Worm (Caenorhabditis elegans) whole organism, young adult: ENCODE measurements around the gene Y43F8B.23.

Source experiments
- C06A6.2 ChIP-seq: fragments of 200-800 bp; sonication (Bioruptor generic); conservative IDR thresholded peaks from 2 replicates; pipeline ENCODE4 v1.3.6; 2022; ENCODE audit warnings: missing genetic modification characterization, missing compliant biosample characterization
- F37B4.10 ChIP-seq: fragments of 200-800 bp; sonication (Bioruptor generic); IDR thresholded peaks from 2 replicates; pipeline ENCODE4 v1.3.6; 2022; ENCODE audit warnings: missing genetic modification characterization, missing compliant biosample characterization
- F52B5.7 ChIP-seq: sonication (generic microtip); optimal IDR thresholded peaks from 2 replicates; lab custom pipeline; 2016; ENCODE audit warnings: mild to moderate bottlenecking, missing genetic modification characterization, missing compliant biosample characterization
- K12H6.12 ChIP-seq: fragments of 200-800 bp; sonication (Bioruptor generic); optimal IDR thresholded peaks from 2 replicates; lab custom pipeline; 2018; ENCODE audit warnings: mild to moderate bottlenecking, missing genetic modification characterization, missing compliant biosample characterization
- Y56A3A.18 ChIP-seq: fragments of 200-800 bp; sonication (Bioruptor generic); IDR thresholded peaks from 2 replicates; pipeline ENCODE4 v1.3.6; 2022; ENCODE audit warnings: missing genetic modification reagents, missing genetic modification characterization, missing compliant biosample characterization
- Y67H2A.10 ChIP-seq: fragments of 200-800 bp; sonication (Bioruptor generic); conservative IDR thresholded peaks from 2 replicates; pipeline ENCODE4 v1.3.6; 2022; ENCODE audit warnings: missing genetic modification reagents, missing genetic modification characterization, missing compliant biosample characterization
- Y79H2A.3 ChIP-seq: fragments of 200-800 bp; sonication (Bioruptor generic); conservative IDR thresholded peaks from 2 replicates; pipeline ENCODE4 v1.3.6; 2022; ENCODE audit warnings: missing genetic modification reagents, missing genetic modification characterization, missing compliant biosample characterization
- aptf-3 ChIP-seq: fragments of 200-800 bp; sonication (Bioruptor generic); IDR thresholded peaks from 2 replicates; pipeline ENCODE4 v1.3.6; 2022; ENCODE audit warnings: missing genetic modification characterization, missing compliant biosample characterization
- attf-3 ChIP-seq: fragments of 200-800 bp; sonication (Bioruptor generic); conservative IDR thresholded peaks from 2 replicates; pipeline ENCODE4 v1.3.6; 2022; ENCODE audit warnings: missing genetic modification reagents, missing genetic modification characterization, missing compliant biosample characterization
- cebp-2 ChIP-seq: fragments of 200-800 bp; sonication (Bioruptor generic); IDR thresholded peaks from 2 replicates; pipeline ENCODE4 v1.3.6; 2022; ENCODE audit warnings: missing genetic modification characterization, missing compliant biosample characterization
- ceh-100 ChIP-seq: fragments of 200-800 bp; sonication (Bioruptor generic); IDR thresholded peaks from 2 replicates; pipeline ENCODE4 v1.3.6; 2022; ENCODE audit warnings: missing genetic modification reagents, missing genetic modification characterization, missing compliant biosample characterization
- ceh-27 ChIP-seq: fragments of 200-800 bp; sonication (Bioruptor generic); optimal IDR thresholded peaks from 2 replicates; lab custom pipeline; 2018; ENCODE audit warnings: mild to moderate bottlenecking, missing genetic modification characterization, moderate library complexity, missing compliant biosample characterization
- ceh-58 ChIP-seq: fragments of 200-800 bp; sonication (Bioruptor generic); IDR thresholded peaks from 2 replicates; pipeline ENCODE4 v1.3.6; 2022; ENCODE audit warnings: missing genetic modification characterization, missing compliant biosample characterization
- dox-1 ChIP-seq: fragments of 200-800 bp; sonication (Bioruptor generic); IDR thresholded peaks from 2 replicates; pipeline ENCODE4 v1.3.6; 2022; ENCODE audit warnings: missing genetic modification reagents, missing genetic modification characterization, missing compliant biosample characterization
- dpl-1 ChIP-seq: fragments of 150-350 bp; optimal IDR thresholded peaks from 2 replicates; lab custom pipeline; 2014; ENCODE audit warnings: missing biosample characterization, missing genetic modification reagents, missing genetic modification characterization
- efl-1 ChIP-seq: fragments of 150-350 bp; optimal IDR thresholded peaks from 2 replicates; lab custom pipeline; 2014; ENCODE audit warnings: missing biosample characterization, missing genetic modification reagents, missing genetic modification characterization
- egl-18 ChIP-seq: fragments of 200-800 bp; sonication (Bioruptor generic); IDR thresholded peaks from 2 replicates; pipeline ENCODE4 v1.3.6; 2022; ENCODE audit warnings: missing genetic modification reagents, missing genetic modification characterization, missing compliant biosample characterization
- egl-44 ChIP-seq: fragments of 200-800 bp; sonication (Bioruptor generic); IDR thresholded peaks from 2 replicates; pipeline ENCODE4 v1.3.6; 2022; ENCODE audit warnings: missing genetic modification reagents, missing genetic modification characterization, missing compliant biosample characterization
- fkh-3 ChIP-seq: sonication (generic microtip); optimal IDR thresholded peaks from 2 replicates; lab custom pipeline; 2016; ENCODE audit warnings: mild to moderate bottlenecking, missing genetic modification characterization, missing compliant biosample characterization
- hlh-26 ChIP-seq: fragments of 200-800 bp; sonication (Bioruptor generic); conservative IDR thresholded peaks from 2 replicates; pipeline ENCODE4 v1.3.6; 2022; ENCODE audit warnings: missing genetic modification reagents, missing genetic modification characterization, missing compliant biosample characterization
- hmg-20 ChIP-seq: fragments of 200-800 bp; sonication (Bioruptor generic); IDR thresholded peaks from 2 replicates; pipeline ENCODE4 v1.3.6; 2022; ENCODE audit warnings: missing genetic modification reagents, missing genetic modification characterization, missing compliant biosample characterization
- hrde-1 ChIP-seq: sonication (generic microtip); optimal IDR thresholded peaks from 2 replicates; lab custom pipeline; 2016; ENCODE audit warnings: missing genetic modification characterization, mild to moderate bottlenecking, missing compliant biosample characterization, moderate library complexity, missing genotype, missing genetic modification reagents, borderline replicate concordance
- let-526 ChIP-seq: fragments of 200-800 bp; sonication (Bioruptor generic); IDR thresholded peaks from 2 replicates; pipeline ENCODE4 v1.3.6; 2022; ENCODE audit warnings: missing genetic modification reagents, missing genetic modification characterization, missing compliant biosample characterization
- let-607 ChIP-seq, 2 experiments: fragments of 200-800 bp in 1 of 2; sonication (Bioruptor generic) in 1 of 2; sonication (generic microtip) in 1 of 2; optimal IDR thresholded peaks; 2 replicates each; lab custom pipeline; 2016 to 2018; ENCODE audit warnings: mild to moderate bottlenecking in 2 of 2, missing compliant biosample characterization in 2 of 2, missing genetic modification characterization in 2 of 2, moderate library complexity in 2 of 2, missing genotype in 1 of 2
- lin-35 ChIP-seq, 3 experiments: fragments of 150-350 bp in 2 of 3; sonication (generic microtip) in 1 of 3; optimal IDR thresholded peaks; 2 replicates each; lab custom pipeline; 2014 to 2018; ENCODE audit warnings: missing biosample characterization in 3 of 3, missing genetic modification characterization in 3 of 3, missing genetic modification reagents in 3 of 3
- lin-40 ChIP-seq: sonication (generic microtip); optimal IDR thresholded peaks from 2 replicates; lab custom pipeline; 2016; ENCODE audit warnings: missing genetic modification characterization, mild to moderate bottlenecking, missing compliant biosample characterization, missing genotype, missing genetic modification reagents
- lin-54 ChIP-seq: fragments of 200-800 bp; sonication (Bioruptor generic); optimal IDR thresholded peaks from 2 replicates; lab custom pipeline; 2018; ENCODE audit warnings: mild to moderate bottlenecking, missing genetic modification characterization, missing compliant biosample characterization
- lir-1 ChIP-seq: fragments of 200-800 bp; sonication (Bioruptor generic); conservative IDR thresholded peaks from 2 replicates; pipeline ENCODE4 v1.3.6; 2022; ENCODE audit warnings: missing genetic modification reagents, missing genetic modification characterization, missing compliant biosample characterization
- madf-10 ChIP-seq: sonication (generic microtip); optimal IDR thresholded peaks from 2 replicates; lab custom pipeline; 2016; ENCODE audit warnings: mild to moderate bottlenecking, missing genetic modification characterization, missing compliant biosample characterization
- madf-3 ChIP-seq: fragments of 200-800 bp; sonication (Bioruptor generic); IDR thresholded peaks from 2 replicates; pipeline ENCODE4 v1.3.6; 2022; ENCODE audit warnings: missing genetic modification reagents, missing genetic modification characterization, missing compliant biosample characterization
- mes-4 ChIP-seq: sonication (generic microtip); optimal IDR thresholded peaks from 2 replicates; lab custom pipeline; 2016; ENCODE audit warnings: missing genotype, missing genetic modification characterization, missing compliant biosample characterization
- mxl-1 ChIP-seq: sonication (generic microtip); optimal IDR thresholded peaks from 2 replicates; lab custom pipeline; 2016; ENCODE audit warnings: missing genetic modification characterization, missing compliant biosample characterization
- nfya-1 ChIP-seq: sonication (generic microtip); optimal IDR thresholded peaks from 2 replicates; lab custom pipeline; 2017; ENCODE audit warnings: antibody characterized with exemption, missing compliant biosample characterization, missing genetic modification characterization, borderline replicate concordance; ENCODE audit not compliant: insufficient read depth
- nhr-120 ChIP-seq: fragments of 200-800 bp; sonication (Bioruptor generic); IDR thresholded peaks from 2 replicates; pipeline ENCODE4 v1.3.6; 2022; ENCODE audit warnings: missing genetic modification characterization, missing compliant biosample characterization
- pha-4 ChIP-seq: fragments of 150-350 bp; sonication (generic microtip); optimal IDR thresholded peaks from 2 replicates; lab custom pipeline; 2014; ENCODE audit warnings: missing biosample characterization, missing genetic modification reagents, missing genetic modification characterization
- rcor-1 ChIP-seq: fragments of 200-800 bp; sonication (Bioruptor generic); IDR thresholded peaks from 2 replicates; pipeline ENCODE4 v1.3.6; 2022; ENCODE audit warnings: missing genetic modification reagents, missing genetic modification characterization, missing compliant biosample characterization
- rec-8 ChIP-seq, 2 experiments: sonication (generic microtip); optimal IDR thresholded peaks; 2 replicates each; lab custom pipeline; 2016; ENCODE audit warnings: mild to moderate bottlenecking in 2 of 2, missing genetic modification characterization in 2 of 2, missing genetic modification reagents in 2 of 2, missing genotype in 2 of 2, missing biosample characterization in 1 of 2, missing compliant biosample characterization in 1 of 2, moderate library complexity in 1 of 2
- rpc-1 ChIP-seq, 2 experiments: fragments of 150-350 bp in 1 of 2; sonication (generic microtip) in 1 of 2; optimal IDR thresholded peaks; 2 replicates each; lab custom pipeline; 2014 to 2018; ENCODE audit warnings: missing biosample characterization in 1 of 2, missing genetic modification characterization in 1 of 2, missing genetic modification reagents in 1 of 2, missing genotype in 1 of 2
- sdz-38 ChIP-seq: sonication (generic microtip); optimal IDR thresholded peaks from 2 replicates; lab custom pipeline; 2016; ENCODE audit warnings: missing genotype, missing genetic modification characterization, missing compliant biosample characterization
- snpc-1.1 ChIP-seq: sonication (generic microtip); optimal IDR thresholded peaks from 2 replicates; lab custom pipeline; 2017; ENCODE audit warnings: missing genetic modification characterization, mild to moderate bottlenecking, missing compliant biosample characterization, antibody characterized with exemption, moderate library complexity, missing genotype, missing genetic modification reagents; ENCODE audit not compliant: insufficient read depth
- snpc-1.3 ChIP-seq: sonication (generic microtip); optimal IDR thresholded peaks from 2 replicates; lab custom pipeline; 2017; ENCODE audit warnings: missing genetic modification characterization, mild to moderate bottlenecking, missing compliant biosample characterization, antibody characterized with exemption, moderate library complexity, missing genotype, missing genetic modification reagents; ENCODE audit not compliant: insufficient read depth
- somi-1 ChIP-seq: fragments of 200-800 bp; sonication (Bioruptor generic); optimal IDR thresholded peaks from 2 replicates; lab custom pipeline; 2018; ENCODE audit warnings: mild to moderate bottlenecking, missing genetic modification characterization, missing compliant biosample characterization
- unc-130 ChIP-seq: sonication (generic microtip); optimal IDR thresholded peaks from 2 replicates; lab custom pipeline; 2016; ENCODE audit warnings: missing genetic modification reagents, missing genetic modification characterization, missing compliant biosample characterization
- zfh-2 ChIP-seq: fragments of 200-800 bp; sonication (Bioruptor generic); conservative IDR thresholded peaks from 2 replicates; pipeline ENCODE4 v1.3.6; 2022; ENCODE audit warnings: missing genetic modification reagents, missing genetic modification characterization, missing compliant biosample characterization
- zim-3 ChIP-seq: sonication (generic microtip); optimal IDR thresholded peaks from 2 replicates; lab custom pipeline; 2017; ENCODE audit warnings: mild to moderate bottlenecking, missing genetic modification characterization, moderate library complexity, missing compliant biosample characterization
- ztf-28 ChIP-seq: fragments of 200-800 bp; sonication (Bioruptor generic); IDR thresholded peaks from 2 replicates; pipeline ENCODE4 v1.3.6; 2022; ENCODE audit warnings: missing genetic modification reagents, missing genetic modification characterization, missing compliant biosample characterization
- ztf-6 ChIP-seq: fragments of 200-800 bp; sonication (Bioruptor generic); IDR thresholded peaks from 2 replicates; pipeline ENCODE4 v1.3.6; 2022; ENCODE audit warnings: missing genetic modification reagents, missing genetic modification characterization, missing compliant biosample characterization

The Y43F8B.23 gene

ce11 chrV:19430351-19430913 is 37.0 kb downstream of the Y43F8B.23 start:
- TF ChIP-seq lin-54 (GFP tag; lab: Kevin White, UChicago): no peak
- no peak for TF ChIP-seq F37B4.10 (GFP tag; lab: Robert Waterston, UW)
- no peak for TF ChIP-seq somi-1 (GFP tag; lab: Kevin White, UChicago)
- no peak for TF ChIP-seq ztf-28 (GFP tag; lab: Robert Waterston, UW)
- TF ChIP-seq Y67H2A.10 (GFP tag; lab: Robert Waterston, UW): no peak
- no peak for TF ChIP-seq Y56A3A.18
- TF ChIP-seq nfya-1 (tag; lab: Kevin White, UChicago): no peak
- no peak for TF ChIP-seq let-607 (tag; optimal IDR thresholded peaks at IDR 0.05; lab: Kevin White, UChicago)
- TF ChIP-seq rpc-1 (optimal IDR thresholded peaks at IDR 0.05; lab: Kevin White, UChicago): no peak
- TF ChIP-seq rpc-1 (tag; optimal IDR thresholded peaks at IDR 0.05; lab: Kevin White, UChicago): no peak
- no peak for TF ChIP-seq egl-18
- TF ChIP-seq let-526 (GFP tag; lab: Robert Waterston, UW): no peak
- 0 out of 2 replicates have a peak, but pooled peaks have one; percentile 39 for TF ChIP-seq dox-1 (GFP tag; lab: Robert Waterston, UW)
- TF ChIP-seq zim-3 (tag; lab: Kevin White, UChicago): peak; percentile 52
- TF ChIP-seq zfh-2 (GFP tag; lab: Robert Waterston, UW): no peak; the same call in 1 of the 2 replicates
- TF ChIP-seq Y79H2A.3 (GFP tag; lab: Robert Waterston, UW): no peak
- no peak for TF ChIP-seq hlh-26 (GFP tag; lab: Robert Waterston, UW)
- TF ChIP-seq ceh-100 (GFP tag; lab: Robert Waterston, UW): no peak
- no peak for TF ChIP-seq ztf-6
- no peak for TF ChIP-seq madf-10 (tag; lab: Kevin White, UChicago)
- no peak for TF ChIP-seq lin-35 (GFP tag; optimal IDR thresholded peaks at IDR 0.05; lab: Kevin White, UChicago)
- no peak for TF ChIP-seq mxl-1 (tag; lab: Kevin White, UChicago)
- no peak for TF ChIP-seq efl-1 (GFP tag; lab: Kevin White, UChicago)
- TF ChIP-seq ceh-58 (GFP tag; lab: Robert Waterston, UW): no peak
- TF ChIP-seq snpc-1.3 (tag; lab: Kevin White, UChicago): no peak
- no peak for TF ChIP-seq rcor-1 (GFP tag; lab: Robert Waterston, UW)
- TF ChIP-seq aptf-3 (GFP tag; lab: Robert Waterston, UW): 0 out of 2 replicates have a peak, but pooled peaks have one; percentile 21
- no peak for TF ChIP-seq dpl-1 (GFP tag; lab: Kevin White, UChicago)
- no peak for TF ChIP-seq pha-4 (tag; lab: Kevin White, UChicago)
- TF ChIP-seq cebp-2 (GFP tag; lab: Robert Waterston, UW): no peak
- TF ChIP-seq unc-130 (GFP tag; lab: Kevin White, UChicago): no peak
- TF ChIP-seq lir-1 (GFP tag; lab: Robert Waterston, UW): no peak
- TF ChIP-seq rec-8 (tag; optimal IDR thresholded peaks at IDR 0.05; lab: Kevin White, UChicago): no peak
- TF ChIP-seq hmg-20 (GFP tag; lab: Robert Waterston, UW): no peak
- no peak for TF ChIP-seq hrde-1 (tag; lab: Kevin White, UChicago)
- no peak for TF ChIP-seq ceh-27
- TF ChIP-seq lin-40 (tag; lab: Kevin White, UChicago): no peak
- no peak for TF ChIP-seq C06A6.2
- no peak; the same call in 1 of the 2 replicates for TF ChIP-seq egl-44 (GFP tag; lab: Robert Waterston, UW)
- peak; percentile 34; the same call in 1 of the 2 replicates for TF ChIP-seq attf-3 (GFP tag; lab: Robert Waterston, UW)
- no peak for TF ChIP-seq sdz-38 (tag; lab: Kevin White, UChicago)
- no peak for TF ChIP-seq mes-4 (tag; lab: Kevin White, UChicago)
- peak; percentile 24 for TF ChIP-seq fkh-3 (tag; lab: Kevin White, UChicago)
- TF ChIP-seq madf-3 (GFP tag; lab: Robert Waterston, UW): 0 out of 2 replicates have a peak, but pooled peaks have one; percentile 35
- TF ChIP-seq K12H6.12: no peak
- peak; percentile 63 for TF ChIP-seq F52B5.7 (tag; lab: Kevin White, UChicago)
- no peak for TF ChIP-seq snpc-1.1
- TF ChIP-seq nhr-120 (GFP tag; lab: Robert Waterston, UW): no peak
